Worm (Caenorhabditis elegans) whole organism, L1 larva: Measurements from ENCODE around the gene F36H12.9.
"Not testable (repeated sequence)": the region's sequence is repeated elsewhere in the genome, so short reads cannot be mapped to it uniquely, and the experiment has no call there.

ENCODE experiments used
- C16A3.4 ChIP-seq: fragments of 150-350 bp; optimal IDR thresholded peaks from 2 replicates; lab custom pipeline; 2014; ENCODE audit warnings: missing biosample characterization, missing genetic modification characterization
- C34B4.2 ChIP-seq: sonication (generic microtip); optimal IDR thresholded peaks from 2 replicates; lab custom pipeline; 2017; ENCODE audit warnings: mild to moderate bottlenecking, missing genetic modification characterization, missing compliant biosample characterization
- F16B12.6 ChIP-seq: fragments of 150-350 bp; optimal IDR thresholded peaks from 2 replicates; lab custom pipeline; 2014; ENCODE audit warnings: missing biosample characterization, missing genetic modification characterization
- Y116A8C.19 ChIP-seq: sonication (generic microtip); optimal IDR thresholded peaks from 2 replicates; lab custom pipeline; 2016; ENCODE audit warnings: missing compliant biosample characterization, missing genetic modification characterization, borderline replicate concordance
- alr-1 ChIP-seq: fragments of 200-800 bp; sonication (Bioruptor generic); optimal IDR thresholded peaks from 2 replicates; lab custom pipeline; 2018; ENCODE audit warnings: borderline replicate concordance, mild to moderate bottlenecking, missing genetic modification characterization, missing compliant biosample characterization
- ama-1 ChIP-seq: fragments of 150-350 bp; optimal IDR thresholded peaks from 2 replicates; lab custom pipeline; 2014
- blmp-1 ChIP-seq: fragments of 150-350 bp; optimal IDR thresholded peaks from 2 replicates; lab custom pipeline; 2014; ENCODE audit warnings: missing biosample characterization, missing genetic modification characterization
- ceh-63 ChIP-seq: fragments of 200-800 bp; sonication (Bioruptor generic); optimal IDR thresholded peaks from 2 replicates; lab custom pipeline; 2018; ENCODE audit warnings: mild to moderate bottlenecking, missing genetic modification characterization, missing compliant biosample characterization
- ceh-8 ChIP-seq: fragments of 200-800 bp; sonication (Bioruptor generic); optimal IDR thresholded peaks from 2 replicates; lab custom pipeline; 2018; ENCODE audit warnings: mild to moderate bottlenecking, missing genetic modification characterization, moderate library complexity, missing compliant biosample characterization
- efl-1 ChIP-seq, 4 experiments: fragments of 150-350 bp; optimal IDR thresholded peaks in 3 of 4; peaks in 1 of 4; 1 replicate in 1 of 4; 2 replicates in 3 of 4; lab custom pipeline; 2014; ENCODE audit warnings: missing biosample characterization in 2 of 4, missing genetic modification characterization in 2 of 4, missing genetic modification reagents in 2 of 4
- egl-13 ChIP-seq: sonication (generic microtip); optimal IDR thresholded peaks from 2 replicates; lab custom pipeline; 2016; ENCODE audit warnings: missing genotype, missing genetic modification reagents, missing genetic modification characterization, missing compliant biosample characterization
- ets-5 ChIP-seq: fragments of 200-800 bp; sonication (Bioruptor generic); IDR thresholded peaks from 2 replicates; pipeline ENCODE4 v1.3.6; 2022; ENCODE audit warnings: missing genetic modification characterization, missing compliant biosample characterization
- fkh-4 ChIP-seq: sonication (generic microtip); optimal IDR thresholded peaks from 2 replicates; lab custom pipeline; 2016; ENCODE audit warnings: missing compliant biosample characterization, missing genetic modification characterization, borderline replicate concordance
- fos-1 ChIP-seq: fragments of 150-350 bp; optimal IDR thresholded peaks from 2 replicates; lab custom pipeline; 2014; ENCODE audit warnings: missing biosample characterization, missing genetic modification characterization
- grh-1 ChIP-seq: fragments of 200-800 bp; sonication (Bioruptor generic); IDR thresholded peaks from 2 replicates; pipeline ENCODE4 v1.3.6; 2022; ENCODE audit warnings: missing genetic modification reagents, missing genetic modification characterization, missing compliant biosample characterization
- irx-1 ChIP-seq: sonication (generic microtip); optimal IDR thresholded peaks from 2 replicates; lab custom pipeline; 2016; ENCODE audit warnings: missing genetic modification characterization, missing compliant biosample characterization
- isw-1 ChIP-seq: fragments of 200-800 bp; sonication (Bioruptor generic); IDR thresholded peaks from 2 replicates; pipeline ENCODE4 v1.3.6; 2022; ENCODE audit warnings: missing genetic modification characterization, missing compliant biosample characterization
- lin-39 ChIP-seq: fragments of 150-350 bp; optimal IDR thresholded peaks from 2 replicates; lab custom pipeline; 2014; ENCODE audit warnings: missing biosample characterization, missing genetic modification reagents, missing genetic modification characterization
- nhr-11 ChIP-seq: fragments of 150-350 bp; optimal IDR thresholded peaks from 2 replicates; lab custom pipeline; 2014; ENCODE audit warnings: missing biosample characterization, missing genetic modification characterization
- nhr-12 ChIP-seq: sonication (generic microtip); optimal IDR thresholded peaks from 2 replicates; lab custom pipeline; 2017; ENCODE audit warnings: missing biosample characterization, missing genetic modification characterization
- nhr-19 ChIP-seq: fragments of 200-800 bp; sonication (Bioruptor generic); conservative IDR thresholded peaks from 2 replicates; pipeline ENCODE4 v1.3.6; 2022; ENCODE audit warnings: missing genetic modification characterization, missing compliant biosample characterization
- nhr-76 ChIP-seq: sonication (generic microtip); optimal IDR thresholded peaks from 2 replicates; lab custom pipeline; 2017; ENCODE audit warnings: missing biosample characterization, missing genetic modification characterization
- nhr-84 ChIP-seq: sonication (generic microtip); optimal IDR thresholded peaks from 2 replicates; lab custom pipeline; 2017; ENCODE audit warnings: missing biosample characterization, missing genetic modification characterization
- nhr-90 ChIP-seq: sonication (generic microtip); optimal IDR thresholded peaks from 2 replicates; lab custom pipeline; 2016; ENCODE audit warnings: mild to moderate bottlenecking, missing genetic modification characterization, missing compliant biosample characterization; ENCODE audit not compliant: poor library complexity
- pag-3 ChIP-seq: sonication (generic microtip); optimal IDR thresholded peaks from 2 replicates; lab custom pipeline; 2017; ENCODE audit warnings: missing genetic modification characterization, mild to moderate bottlenecking, missing compliant biosample characterization, antibody characterized with exemption, borderline replicate concordance; ENCODE audit not compliant: insufficient read depth
- pax-3 ChIP-seq: fragments of 200-800 bp; sonication (Bioruptor generic); optimal IDR thresholded peaks from 2 replicates; lab custom pipeline; 2018; ENCODE audit warnings: mild to moderate bottlenecking, missing genetic modification characterization, moderate library complexity, missing compliant biosample characterization
- pqm-1 ChIP-seq: sonication (generic microtip); optimal IDR thresholded peaks from 3 replicates; lab custom pipeline; 2017; ENCODE audit warnings: missing biosample characterization, missing genetic modification characterization
- sptf-1 ChIP-seq: fragments of 150-350 bp; optimal IDR thresholded peaks from 2 replicates; lab custom pipeline; 2014; ENCODE audit warnings: missing biosample characterization, missing genetic modification characterization
- tbx-2 ChIP-seq: sonication (generic microtip); optimal IDR thresholded peaks from 2 replicates; lab custom pipeline; 2016; ENCODE audit warnings: missing genetic modification characterization, missing compliant biosample characterization
- tlp-1 ChIP-seq: fragments of 150-350 bp; optimal IDR thresholded peaks from 2 replicates; lab custom pipeline; 2014; ENCODE audit warnings: missing biosample characterization, missing genetic modification characterization
- unc-130 ChIP-seq: fragments of 150-350 bp; optimal IDR thresholded peaks from 2 replicates; lab custom pipeline; 2017; ENCODE audit warnings: missing biosample characterization, missing genetic modification characterization, inconsistent platforms
- unc-30 ChIP-seq: sonication (generic microtip); optimal IDR thresholded peaks from 2 replicates; lab custom pipeline; 2017; ENCODE audit warnings: missing biosample characterization, missing genetic modification characterization
- unc-98 ChIP-seq: fragments of 200-800 bp; sonication (Bioruptor generic); IDR thresholded peaks from 2 replicates; pipeline ENCODE4 v1.3.6; 2022; ENCODE audit warnings: missing genetic modification characterization, missing compliant biosample characterization
- zag-1 ChIP-seq: fragments of 150-350 bp; optimal IDR thresholded peaks from 2 replicates; lab custom pipeline; 2014; ENCODE audit warnings: missing biosample characterization, missing genetic modification characterization

Gene F36H12.9

ce11 chrIV:5225277-5225822, 31.5 kb upstream of the F36H12.9 start, which contains the start of gene cylc-1:
Gene cylc-1 (minus strand): TSS chrIV:5225772.
- not testable (repeated sequence) for TF ChIP-seq unc-130, zag-1, nhr-84 (tag; lab: Kevin White, UChicago)
- TF ChIP-seq, all 84 proteins: peak for 0; not testable (repeated sequence) for 84

ce11 chrIV:5226552-5226951, 30.3 kb upstream of the F36H12.9 start, which contains the start of gene nsph-4.1:
Gene nsph-4.1 (plus strand): TSS chrIV:5226852.
- not testable (repeated sequence) for TF ChIP-seq pqm-1; pax-3; egl-13 (tag; lab: Kevin White, UChicago)

DNA sequence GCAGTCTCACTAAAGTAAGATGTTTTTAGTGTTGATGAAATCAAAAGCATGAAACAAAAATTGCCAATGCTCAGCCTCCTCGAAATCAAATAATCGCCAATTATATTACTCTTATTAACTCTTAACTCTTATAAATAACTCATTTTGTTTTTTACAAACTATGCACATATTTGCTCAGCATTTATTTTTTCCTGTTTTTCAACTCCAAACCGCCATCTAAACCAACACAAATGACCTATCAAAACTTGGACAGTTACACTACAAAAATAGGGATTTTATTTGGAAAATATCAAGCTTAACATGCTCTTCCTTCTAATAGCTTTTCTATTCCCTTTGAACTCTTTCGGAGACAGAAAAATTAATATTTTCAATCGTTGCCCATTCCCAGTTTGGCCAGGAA, 28.2 kb upstream of the F36H12.9 start, which contains the start of gene thn-6:
Gene thn-6, plus strand, starts transcription at position 301 of the 400 bp plus-strand sequence.
- TF ChIP-seq fos-1 (tag; lab: Kevin White, UChicago) (no peak), ama-1 (lab: Kevin White, UChicago) (no peak), lin-39 (tag; lab: Kevin White, UChicago) (no peak), ceh-63 (GFP tag; lab: Kevin White, UChicago) (no peak), nhr-90 (tag; lab: Kevin White, UChicago) (no peak), nhr-19 (no peak), pag-3 (tag; lab: Kevin White, UChicago) (no peak), tbx-2 (tag; lab: Kevin White, UChicago) (no peak), nhr-12 (tag; lab: Kevin White, UChicago) (no peak), pax-3 (no peak), nhr-76 (tag; lab: Kevin White, UChicago) (no peak), F16B12.6 (tag; lab: Kevin White, UChicago) (no peak), sptf-1 (tag; lab: Kevin White, UChicago) (no peak), ets-5 (no peak), C16A3.4 (tag; lab: Kevin White, UChicago) (no peak), fkh-4 (no peak), alr-1 (tag; lab: Kevin White, UChicago) (no peak)

ce11 chrIV:5230530-5230929, 26.3 kb upstream of the F36H12.9 start, which contains the start of gene thn-5:
Gene thn-5 (plus strand): TSS chrIV:5230830.
- TF ChIP-seq Y116A8C.19 (tag; lab: Kevin White, UChicago): no peak
- no peak for TF ChIP-seq nhr-11
- TF ChIP-seq grh-1 (GFP tag; lab: Robert Waterston, UW): no peak
- no peak for TF ChIP-seq efl-1 (optimal IDR thresholded peaks at IDR 0.05; lab: Kevin White, UChicago)
- no peak for TF ChIP-seq efl-1 (GFP tag; optimal IDR thresholded peaks at IDR 0.05 in 1 of 2; lab: Kevin White, UChicago)
- TF ChIP-seq irx-1 (tag; lab: Kevin White, UChicago): no peak
- TF ChIP-seq unc-30 (tag; lab: Kevin White, UChicago): no peak
- TF ChIP-seq nhr-90 (tag; lab: Kevin White, UChicago): no peak
- no peak for TF ChIP-seq tlp-1
- TF ChIP-seq C34B4.2: no peak
- no peak for TF ChIP-seq unc-98
- TF ChIP-seq fos-1 (tag; lab: Kevin White, UChicago): no peak
- no peak for TF ChIP-seq lin-39 (tag; lab: Kevin White, UChicago)
- no peak for TF ChIP-seq isw-1 (GFP tag; lab: Robert Waterston, UW)
- TF ChIP-seq blmp-1 (tag; lab: Kevin White, UChicago): no peak
- no peak for TF ChIP-seq nhr-12 (tag; lab: Kevin White, UChicago)
- no peak for TF ChIP-seq alr-1 (tag; lab: Kevin White, UChicago)
- TF ChIP-seq ama-1 (lab: Kevin White, UChicago): no peak

DNA sequence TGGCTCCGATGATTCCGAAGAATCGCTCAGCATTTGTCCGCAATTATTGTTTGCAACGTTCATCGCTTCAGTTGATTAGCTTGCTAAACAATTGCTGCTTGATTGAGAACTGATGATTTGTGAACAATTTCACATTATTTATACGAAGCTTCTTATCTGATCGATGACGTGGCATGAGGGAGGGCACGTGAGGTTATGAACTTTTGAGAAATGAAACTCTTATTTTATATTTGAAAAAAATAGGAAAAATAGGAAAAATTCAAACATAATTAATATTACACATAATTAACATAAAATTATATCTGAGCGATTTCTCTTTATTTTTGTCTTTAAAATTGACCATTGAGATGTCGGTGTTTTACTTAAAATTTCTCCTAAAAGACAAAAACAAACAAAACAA, 2.2 kb upstream of the F36H12.9 start, which contains the start of gene F36H12.10:
Gene F36H12.10, minus strand, starts transcription at position 101 of the 400 bp plus-strand sequence.
- not testable (repeated sequence) for TF ChIP-seq irx-1 (tag; lab: Kevin White, UChicago); alr-1 (tag; lab: Kevin White, UChicago); ceh-8 (GFP tag; lab: Kevin White, UChicago)
